Worm (Caenorhabditis elegans) whole organism, late embryonic: ENCODE measurements around the gene C02F4.5.

Experiments
- F13H6.1 ChIP-seq: sonication (generic microtip); optimal IDR thresholded peaks from 2 replicates; lab custom pipeline; 2016; ENCODE audit warnings: missing genetic modification characterization, missing compliant biosample characterization
- ama-1 ChIP-seq: fragments of 150-350 bp; optimal IDR thresholded peaks from 2 replicates; lab custom pipeline; 2014
- ceh-19 ChIP-seq: fragments of 200-800 bp; sonication (Bioruptor generic); optimal IDR thresholded peaks from 2 replicates; lab custom pipeline; 2018; ENCODE audit warnings: mild to moderate bottlenecking, missing genetic modification characterization, missing compliant biosample characterization
- ceh-22 ChIP-seq: sonication (generic microtip); optimal IDR thresholded peaks from 2 replicates; lab custom pipeline; 2017; ENCODE audit warnings: missing biosample characterization, missing genetic modification characterization
- dve-1 ChIP-seq: sonication (generic microtip); optimal IDR thresholded peaks from 2 replicates; lab custom pipeline; 2017; ENCODE audit warnings: antibody characterized with exemption, mild to moderate bottlenecking, missing genetic modification characterization, missing compliant biosample characterization
- fkh-10 ChIP-seq: fragments of 150-350 bp; optimal IDR thresholded peaks from 2 replicates; lab custom pipeline; 2014; ENCODE audit warnings: missing biosample characterization, missing genetic modification reagents, missing genetic modification characterization
- fkh-6 ChIP-seq: sonication (generic microtip); optimal IDR thresholded peaks from 2 replicates; lab custom pipeline; 2016; ENCODE audit warnings: missing genetic modification characterization, missing compliant biosample characterization
- hlh-8 ChIP-seq: sonication (generic microtip); optimal IDR thresholded peaks from 2 replicates; lab custom pipeline; 2016; ENCODE audit warnings: missing genotype, missing genetic modification characterization, missing compliant biosample characterization
- madf-2 ChIP-seq: sonication (generic microtip); optimal IDR thresholded peaks from 2 replicates; lab custom pipeline; 2017; ENCODE audit warnings: missing genetic modification characterization, missing compliant biosample characterization
- nhr-11 ChIP-seq: fragments of 150-350 bp; optimal IDR thresholded peaks from 2 replicates; lab custom pipeline; 2014; ENCODE audit warnings: missing biosample characterization, missing genetic modification characterization
- nhr-232 ChIP-seq: sonication (generic microtip); optimal IDR thresholded peaks from 2 replicates; lab custom pipeline; 2016; ENCODE audit warnings: missing genetic modification characterization, missing compliant biosample characterization
- pqm-1 ChIP-seq: sonication (generic microtip); optimal IDR thresholded peaks from 2 replicates; lab custom pipeline; 2016; ENCODE audit warnings: missing genetic modification characterization, missing compliant biosample characterization
- sox-4 ChIP-seq: sonication (generic microtip); optimal IDR thresholded peaks from 2 replicates; lab custom pipeline; 2017; ENCODE audit warnings: mild to moderate bottlenecking, missing genetic modification characterization, inconsistent platforms, missing compliant biosample characterization
- unc-55 ChIP-seq: sonication (generic microtip); optimal IDR thresholded peaks from 2 replicates; lab custom pipeline; 2017; ENCODE audit warnings: missing biosample characterization, missing genetic modification reagents, missing genetic modification characterization

DNA sequence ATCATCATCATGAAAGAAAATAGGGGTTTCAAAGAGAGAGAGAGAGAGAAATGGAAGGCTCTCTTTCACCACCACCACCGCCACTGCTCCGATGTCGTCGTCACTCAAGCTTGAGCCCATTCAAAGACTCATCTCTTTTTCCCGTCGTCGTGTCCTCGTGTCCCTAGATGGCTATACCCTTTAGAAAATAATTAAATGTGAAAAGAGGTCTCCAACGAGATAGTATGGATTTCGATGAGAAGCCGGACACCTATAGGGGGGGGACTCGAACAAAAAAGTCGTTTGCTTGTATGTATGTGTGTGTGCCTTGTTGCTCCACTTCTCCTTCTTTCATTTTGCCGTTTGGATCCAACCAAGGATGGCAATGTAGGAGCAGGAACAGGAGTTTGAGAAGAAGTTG is 18.9 kb downstream of the C02F4.5 start:
- no peak for TF ChIP-seq nhr-11
- no peak for TF ChIP-seq fkh-10 (GFP tag; lab: Kevin White, UChicago)
- TF ChIP-seq ama-1 (lab: Kevin White, UChicago), result no peak
- no peak for TF ChIP-seq pqm-1
- TF ChIP-seq F13H6.1 (tag; lab: Kevin White, UChicago), result no peak
- TF ChIP-seq nhr-232 (tag; lab: Kevin White, UChicago), result no peak
- TF ChIP-seq ceh-19, result no peak
- no peak for TF ChIP-seq hlh-8 (tag; lab: Kevin White, UChicago)
- TF ChIP-seq madf-2, result no peak
- no peak for TF ChIP-seq sox-4 (tag; lab: Kevin White, UChicago)
- no peak for TF ChIP-seq ceh-22 (tag; lab: Kevin White, UChicago)
- TF ChIP-seq fkh-6 (tag; lab: Kevin White, UChicago), result no peak
- TF ChIP-seq dve-1, result no peak
- no peak for TF ChIP-seq unc-55
